Fruit fly (Drosophila melanogaster): ENCODE measurements around the gene Ipp.

Gene Ipp

DNA sequence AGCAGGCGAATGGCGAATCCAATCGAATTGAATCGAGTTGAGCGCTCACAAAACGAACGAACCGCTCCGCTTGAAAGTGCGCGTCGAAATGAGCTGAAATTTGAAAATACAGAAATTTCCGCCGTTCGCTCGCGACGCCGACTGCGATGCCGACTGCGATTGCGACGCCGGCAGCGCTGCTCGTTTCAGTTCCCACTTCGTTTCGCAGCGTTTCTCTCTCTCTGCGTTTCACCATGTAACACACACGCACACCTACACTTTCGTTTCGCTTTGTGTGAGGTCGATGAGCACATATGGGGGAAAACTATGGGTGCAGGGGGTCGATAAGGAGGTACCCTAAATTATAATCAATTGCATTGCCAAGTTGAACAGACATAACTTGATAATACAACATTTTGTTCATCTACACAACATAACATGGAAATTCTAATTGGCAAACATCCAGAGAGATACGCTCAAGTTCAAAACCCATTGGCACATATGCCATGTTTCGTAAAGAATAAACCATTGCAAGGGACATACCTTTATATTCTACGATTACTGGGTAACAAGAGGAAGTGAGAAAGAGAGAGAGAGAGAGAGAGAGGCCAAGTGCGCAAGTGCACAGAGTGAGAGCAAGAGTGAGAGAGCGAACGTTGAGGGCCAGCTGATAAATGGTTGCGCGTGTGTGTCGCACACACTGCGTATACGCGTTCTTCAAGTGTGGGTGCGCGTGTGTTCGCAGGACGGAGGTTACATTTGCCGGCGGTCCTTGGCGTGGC lies 24.9 kb downstream of the Ipp start (continued):
- TF ChIP-seq CG1602 (GFP tag; optimal IDR thresholded peaks at IDR 0.05) (peak; percentile 93), CG31224 (GFP tag; IDR thresholded peaks at IDR 0.05) (peak; percentile 81), Opbp (GFP tag; IDR thresholded peaks at IDR 0.05; ENCODE audit: partially characterized antibody) (peak; percentile 51; the same call in 1 of the 3 replicates), Adf1 (GFP tag; IDR thresholded peaks at IDR 0.05) (peak; percentile 99), p53 (GFP tag; optimal IDR thresholded peaks at IDR 0.05) (peak; percentile 90), bab2 (GFP tag; optimal IDR thresholded peaks at IDR 0.05) (peak; percentile 94), CG2875 (GFP tag; optimal IDR thresholded peaks at IDR 0.05) (peak; percentile 84), tap (tag; optimal IDR thresholded peaks at IDR 0.05) (peak; percentile 87), Six4 (GFP tag; optimal IDR thresholded peaks at IDR 0.05) (peak; percentile 89), CG30020 (tag; optimal IDR thresholded peaks at IDR 0.05) (peak; percentile 68), CG6765 (GFP tag; optimal IDR thresholded peaks at IDR 0.05) (peak; percentile 87), CG8290 (GFP tag; optimal IDR thresholded peaks at IDR 0.05) (peak; percentile 88), CG8290 (tag; optimal IDR thresholded peaks at IDR 0.05) (peak; percentile 79 to 95), CG4730 (GFP tag; IDR thresholded peaks at IDR 0.05) (peak; percentile 71), CG3407 (GFP tag; optimal IDR thresholded peaks at IDR 0.05) (peak; percentile 81), Drgx (GFP tag; IDR thresholded peaks at IDR 0.05) (peak; percentile 88), NC2β (GFP tag; optimal IDR thresholded peaks at IDR 0.05) (peak; percentile 93), CG2120 (GFP tag; optimal IDR thresholded peaks at IDR 0.05) (peak; percentile 97), CG8281 (tag; optimal IDR thresholded peaks at IDR 0.05) (peak; percentile 69), CG15601 (tag; optimal IDR thresholded peaks at IDR 0.05) (peak; percentile 87), grn (GFP tag; optimal IDR thresholded peaks at IDR 0.05) (peak; percentile 66), slbo (GFP tag; IDR thresholded peaks at IDR 0.05) (peak; percentile 91), wek (GFP tag; optimal IDR thresholded peaks at IDR 0.05) (peak; percentile 70), Spps (tag; optimal IDR thresholded peaks at IDR 0.05) (peak; percentile 76), Hr51 (GFP tag; optimal IDR thresholded peaks at IDR 0.05) (peak; percentile 86 to 93), Dfd (GFP tag; optimal IDR thresholded peaks at IDR 0.05) (no peak), CG11695 (GFP tag; IDR thresholded peaks at IDR 0.05) (peak; percentile 92), CG12104 (GFP tag; optimal IDR thresholded peaks at IDR 0.05) (peak; percentile 84), B-H1 (GFP tag; IDR thresholded peaks at IDR 0.05) (peak; percentile 81), HmgZ (tag; optimal IDR thresholded peaks at IDR 0.05) (peak; percentile 92), Oli (tag; optimal IDR thresholded peaks at IDR 0.05) (peak; percentile 92), CG32772 (GFP tag; IDR thresholded peaks at IDR 0.05) (peak; percentile 81; the same call in 1 of the 2 replicates), corto (GFP tag; optimal IDR thresholded peaks at IDR 0.05) (peak; percentile 85), Sox100B (GFP tag; optimal IDR thresholded peaks at IDR 0.05) (peak; percentile 89), sob (GFP tag; IDR thresholded peaks at IDR 0.05) (peak; percentile 85), zfh2 (GFP tag; optimal IDR thresholded peaks at IDR 0.05) (peak; percentile 93), sc (optimal IDR thresholded peaks at IDR 0.05) (no peak), sc (GFP tag; optimal IDR thresholded peaks at IDR 0.05) (peak; percentile 87), aop (GFP tag; IDR thresholded peaks at IDR 0.05) (peak; percentile 54; the same call in 1 of the 2 replicates), CG4404 (GFP tag; IDR thresholded peaks at IDR 0.05) (peak; percentile 91), zen2 (GFP tag; IDR thresholded peaks at IDR 0.05; ENCODE audit: partially characterized antibody) (peak; percentile 56; the same call in 2 of the 3 replicates), CG8765 (GFP tag; IDR thresholded peaks at IDR 0.05) (peak; percentile 73), pb (GFP tag; optimal IDR thresholded peaks at IDR 0.05) (peak; percentile 89), CG14710 (tag; optimal IDR thresholded peaks at IDR 0.05) (peak; percentile 90), CG16813 (GFP tag; IDR thresholded peaks at IDR 0.05; ENCODE audit: partially characterized antibody) (peak; percentile 50; the same call in 2 of the 3 replicates), ewg (GFP tag; optimal IDR thresholded peaks at IDR 0.05) (peak; percentile 93), jing (GFP tag; optimal IDR thresholded peaks at IDR 0.05) (peak; percentile 86), inv (GFP tag; IDR thresholded peaks at IDR 0.05; ENCODE audit: partially characterized antibody) (no peak), CG8478 (optimal IDR thresholded peaks at IDR 0.05) (peak; percentile 90), fd96Cb (tag; optimal IDR thresholded peaks at IDR 0.05) (peak; percentile 92)
